Fruit fly (Drosophila melanogaster) whole organism, embryonic: ENCODE results near the gene CG14818.
A peak's percentile ranks its signal among the peaks of the same experiment; 100 is the strongest.

Experiments
- Abd-B ChIP-seq: fragments of 200-800 bp; sonication (Bioruptor generic); optimal IDR thresholded peaks from 2 replicates; lab custom pipeline; 2018; ENCODE audit warnings: missing biosample characterization, mild to moderate bottlenecking, missing genetic modification characterization, moderate library complexity
- Atf-2 ChIP-seq: fragments of 200-800 bp; sonication (Bioruptor generic); optimal IDR thresholded peaks from 2 replicates; lab custom pipeline; 2016; ENCODE audit warnings: missing biosample characterization, missing genetic modification characterization
- Atf6 ChIP-seq: fragments of 200-800 bp; sonication (Bioruptor generic); IDR thresholded peaks from 2 replicates; pipeline ENCODE4 v1.3.6; 2022; ENCODE audit warnings: missing biosample characterization, missing genetic modification characterization
- BtbVII ChIP-seq: fragments of 200-800 bp; sonication (Bioruptor generic); optimal IDR thresholded peaks from 3 replicates; lab custom pipeline; 2017; ENCODE audit warnings: missing biosample characterization, mild to moderate bottlenecking, missing genetic modification characterization
- CG1024 ChIP-seq: fragments of 200-800 bp; sonication (Bioruptor generic); IDR thresholded peaks from 2 replicates; pipeline ENCODE4 v1.3.6; 2022; ENCODE audit warnings: missing biosample characterization, missing genetic modification characterization
- CG11695 ChIP-seq: fragments of 200-800 bp; sonication (Bioruptor generic); IDR thresholded peaks from 3 replicates; pipeline ENCODE4 v1.3.6; 2022; ENCODE audit warnings: missing biosample characterization, missing genetic modification characterization
- CG16863 ChIP-seq: fragments of 200-800 bp; sonication (Bioruptor generic); optimal IDR thresholded peaks from 3 replicates; lab custom pipeline; 2016; ENCODE audit warnings: missing biosample characterization, missing genetic modification characterization
- CG30020 ChIP-seq: fragments of 200-800 bp; optimal IDR thresholded peaks from 2 replicates; lab custom pipeline; 2019; ENCODE audit warnings: missing biosample characterization, mild to moderate bottlenecking, missing genetic modification characterization, moderate library complexity
- CG3407 ChIP-seq: fragments of 200-800 bp; sonication (Bioruptor generic); optimal IDR thresholded peaks from 2 replicates; lab custom pipeline; 2018; ENCODE audit warnings: missing biosample characterization, mild to moderate bottlenecking, missing genetic modification characterization
- CG34376 ChIP-seq: fragments of 200-800 bp; sonication (Bioruptor generic); optimal IDR thresholded peaks from 2 replicates; lab custom pipeline; 2018; ENCODE audit warnings: missing biosample characterization, mild to moderate bottlenecking, missing genetic modification characterization
- CG34422 ChIP-seq: fragments of 200-800 bp; sonication (Bioruptor generic); IDR thresholded peaks from 3 replicates; pipeline ENCODE4 v1.3.6; 2022; ENCODE audit warnings: missing biosample characterization, missing genetic modification characterization
- CG5180 ChIP-seq: fragments of 200-800 bp; sonication (Bioruptor generic); optimal IDR thresholded peaks from 3 replicates; lab custom pipeline; 2017; ENCODE audit warnings: missing biosample characterization, missing genetic modification characterization, mild to moderate bottlenecking, moderate library complexity, missing genetic modification reagents
- CG5245 ChIP-seq: fragments of 200-800 bp; sonication (Bioruptor generic); optimal IDR thresholded peaks from 3 replicates; lab custom pipeline; 2016; ENCODE audit warnings: missing biosample characterization, missing genetic modification characterization
- CG6272 ChIP-seq: fragments of 200-800 bp; sonication (Bioruptor generic); IDR thresholded peaks from 2 replicates; pipeline ENCODE4 v1.3.6; 2022; ENCODE audit warnings: missing biosample characterization, missing genetic modification characterization
- CG7271 ChIP-seq: fragments of 200-800 bp; sonication (Bioruptor generic); optimal IDR thresholded peaks from 2 replicates; lab custom pipeline; 2018; ENCODE audit warnings: missing biosample characterization, mild to moderate bottlenecking, missing genetic modification characterization, moderate library complexity
- CG8388 ChIP-seq: fragments of 200-800 bp; sonication (Bioruptor generic); optimal IDR thresholded peaks from 2 replicates; lab custom pipeline; 2019; ENCODE audit warnings: missing biosample characterization, mild to moderate bottlenecking, missing genetic modification characterization, moderate library complexity
- CG9215 ChIP-seq: fragments of 200-800 bp; sonication (Bioruptor generic); IDR thresholded peaks from 2 replicates; pipeline ENCODE4 v1.3.6; 2022; ENCODE audit warnings: missing biosample characterization, missing genetic modification characterization
- CG9817 ChIP-seq: fragments of 200-800 bp; sonication (Bioruptor generic); optimal IDR thresholded peaks from 2 replicates; lab custom pipeline; 2018; ENCODE audit warnings: missing biosample characterization, mild to moderate bottlenecking, missing genetic modification characterization, moderate library complexity
- CTCF ChIP-seq: fragments of 200-800 bp; sonication (Bioruptor generic); optimal IDR thresholded peaks from 2 replicates; lab custom pipeline; 2017; ENCODE audit warnings: missing biosample characterization, mild to moderate bottlenecking, missing genetic modification characterization, moderate library complexity
- D19B ChIP-seq: fragments of 200-800 bp; sonication (Bioruptor generic); optimal IDR thresholded peaks from 2 replicates; lab custom pipeline; 2017; ENCODE audit warnings: missing biosample characterization, mild to moderate bottlenecking, missing genetic modification characterization
- Dbx ChIP-seq: fragments of 200-800 bp; sonication (Bioruptor generic); IDR thresholded peaks from 3 replicates; pipeline ENCODE4 v1.3.6; 2022; ENCODE audit warnings: missing biosample characterization, missing genetic modification characterization
- Fer1 ChIP-seq: fragments of 200-800 bp; sonication (Bioruptor generic); optimal IDR thresholded peaks from 2 replicates; lab custom pipeline; 2017; ENCODE audit warnings: missing biosample characterization, mild to moderate bottlenecking, missing genetic modification characterization
- H2.0 ChIP-seq: fragments of 200-800 bp; sonication (Bioruptor generic); IDR thresholded peaks from 2 replicates; pipeline ENCODE4 v1.3.6; 2022; ENCODE audit warnings: missing biosample characterization, missing genetic modification characterization
- HLH54F ChIP-seq: fragments of 200-800 bp; sonication (Bioruptor generic); optimal IDR thresholded peaks from 3 replicates; lab custom pipeline; 2016; ENCODE audit warnings: missing biosample characterization, missing genetic modification characterization
- Kr ChIP-seq: fragments of 200-800 bp; sonication (Bioruptor generic); optimal IDR thresholded peaks from 2 replicates; lab custom pipeline; 2017; ENCODE audit warnings: missing biosample characterization, mild to moderate bottlenecking, missing genetic modification characterization
- Lim3 ChIP-seq: fragments of 200-800 bp; sonication (Bioruptor generic); IDR thresholded peaks from 2 replicates; pipeline ENCODE4 v1.3.6; 2022; ENCODE audit warnings: missing biosample characterization, missing genetic modification characterization
- Med ChIP-seq: fragments of 200-800 bp; sonication (Bioruptor generic); peaks from one replicate; lab custom pipeline; 2016; ENCODE audit warnings: missing biosample characterization, missing genetic modification characterization, mild to moderate bottlenecking, inconsistent platforms, moderate library complexity
- Mes4 ChIP-seq: fragments of 200-800 bp; sonication (Bioruptor generic); optimal IDR thresholded peaks from 2 replicates; lab custom pipeline; 2016; ENCODE audit warnings: missing biosample characterization, missing genetic modification characterization
- Scr ChIP-seq: fragments of 200-800 bp; sonication (Bioruptor generic); IDR thresholded peaks from 2 replicates; pipeline ENCODE4 v1.3.6; 2022; ENCODE audit warnings: missing biosample characterization, missing genetic modification characterization; ENCODE audit not compliant: partially characterized antibody
- YL-1 ChIP-seq: fragments of 200-800 bp; sonication (Bioruptor generic); optimal IDR thresholded peaks from 3 replicates; lab custom pipeline; 2017; ENCODE audit warnings: missing biosample characterization, mild to moderate bottlenecking, missing genetic modification characterization
- abd-A ChIP-seq: fragments of 200-800 bp; sonication (Bioruptor generic); optimal IDR thresholded peaks from 3 replicates; lab custom pipeline; 2019; ENCODE audit warnings: missing biosample characterization, mild to moderate bottlenecking, missing genetic modification characterization, moderate library complexity
- ase ChIP-seq: fragments of 200-800 bp; sonication (Bioruptor generic); IDR thresholded peaks from 3 replicates; pipeline ENCODE4 v1.3.6; 2022; ENCODE audit warnings: missing biosample characterization, missing genetic modification characterization
- ato ChIP-seq: fragments of 200-800 bp; sonication (Bioruptor generic); IDR thresholded peaks from 2 replicates; pipeline ENCODE4 v1.3.6; 2022; ENCODE audit warnings: missing biosample characterization, missing genetic modification characterization; ENCODE audit not compliant: partially characterized antibody
- az2 ChIP-seq: fragments of 200-800 bp; sonication (Bioruptor generic); optimal IDR thresholded peaks from 3 replicates; lab custom pipeline; 2016; ENCODE audit warnings: missing biosample characterization, missing genetic modification characterization
- bigmax ChIP-seq: fragments of 200-800 bp; sonication (Bioruptor generic); optimal IDR thresholded peaks from 2 replicates; lab custom pipeline; 2018; ENCODE audit warnings: missing biosample characterization, mild to moderate bottlenecking, missing genetic modification characterization
- br ChIP-seq: fragments of >200 bp; optimal IDR thresholded peaks from 2 replicates; lab custom pipeline; 2017
- btn ChIP-seq: fragments of 200-800 bp; sonication (Bioruptor generic); optimal IDR thresholded peaks from 2 replicates; lab custom pipeline; 2016; ENCODE audit warnings: missing biosample characterization, missing genetic modification characterization
- chif ChIP-seq, 2 experiments: fragments of 200-800 bp; sonication (Bioruptor generic); optimal IDR thresholded peaks; 3 replicates each; lab custom pipeline; 2016; ENCODE audit warnings: missing biosample characterization in 2 of 2, missing genetic modification characterization in 2 of 2
- ci ChIP-seq: fragments of 200-800 bp; sonication (Bioruptor generic); IDR thresholded peaks from 3 replicates; pipeline ENCODE4 v1.3.6; 2022; ENCODE audit warnings: missing biosample characterization, missing genetic modification characterization
- dysf ChIP-seq: fragments of 200-800 bp; sonication (Bioruptor generic); IDR thresholded peaks from 3 replicates; pipeline ENCODE4 v1.3.6; 2022; ENCODE audit warnings: missing biosample characterization, missing genetic modification characterization
- fd96Cb ChIP-seq: fragments of 200-800 bp; sonication (Bioruptor generic); optimal IDR thresholded peaks from 2 replicates; lab custom pipeline; 2018; ENCODE audit warnings: missing biosample characterization, mild to moderate bottlenecking, missing genetic modification characterization, moderate library complexity
- gsb ChIP-seq: fragments of 200-800 bp; sonication (Bioruptor generic); IDR thresholded peaks from 2 replicates; pipeline ENCODE4 v1.3.6; 2022; ENCODE audit warnings: missing biosample characterization, missing genetic modification characterization
- h ChIP-seq: fragments of >200 bp; optimal IDR thresholded peaks from 2 replicates; lab custom pipeline; 2017
- knrl ChIP-seq: fragments of 200-800 bp; sonication (Bioruptor generic); IDR thresholded peaks from 3 replicates; pipeline ENCODE4 v1.3.6; 2022; ENCODE audit warnings: missing biosample characterization, missing genetic modification characterization; ENCODE audit not compliant: partially characterized antibody
- lab ChIP-seq: fragments of 200-800 bp; sonication (Bioruptor generic); optimal IDR thresholded peaks from 3 replicates; lab custom pipeline; 2017; ENCODE audit warnings: missing biosample characterization, missing genetic modification characterization, mild to moderate bottlenecking, moderate library complexity, missing genetic modification reagents
- maf-S ChIP-seq: fragments of 200-800 bp; sonication (Bioruptor generic); optimal IDR thresholded peaks from 2 replicates; lab custom pipeline; 2016; ENCODE audit warnings: missing biosample characterization, missing genetic modification characterization
- nom ChIP-seq: fragments of 200-800 bp; sonication (Bioruptor generic); optimal IDR thresholded peaks from 2 replicates; lab custom pipeline; 2017; ENCODE audit warnings: missing biosample characterization, missing genetic modification characterization, mild to moderate bottlenecking, moderate library complexity, missing genetic modification reagents
- oc ChIP-seq: fragments of 200-800 bp; sonication (Bioruptor generic); optimal IDR thresholded peaks from 2 replicates; lab custom pipeline; 2018; ENCODE audit warnings: missing biosample characterization, mild to moderate bottlenecking, missing genetic modification characterization, moderate library complexity
- org-1 ChIP-seq: fragments of 200-800 bp; sonication (Bioruptor generic); optimal IDR thresholded peaks from 2 replicates; lab custom pipeline; 2017; ENCODE audit warnings: missing biosample characterization, missing genetic modification characterization
- pho ChIP-seq: fragments of 200-800 bp; sonication (Bioruptor generic); optimal IDR thresholded peaks from 2 replicates; lab custom pipeline; 2016; ENCODE audit warnings: missing biosample characterization, missing genetic modification characterization
- stc ChIP-seq: fragments of 200-800 bp; sonication (Bioruptor generic); IDR thresholded peaks from 2 replicates; pipeline ENCODE4 v1.3.6; 2022; ENCODE audit warnings: missing biosample characterization, missing genetic modification characterization
- yki ChIP-seq: fragments of >200 bp; optimal IDR thresholded peaks from 3 replicates; lab custom pipeline; 2018
- z ChIP-seq: fragments of 200-800 bp; sonication (Bioruptor generic); IDR thresholded peaks from 3 replicates; pipeline ENCODE4 v1.3.6; 2022; ENCODE audit warnings: missing biosample characterization, missing genetic modification characterization

CG14818 gene

dm6 chrX:1907727-1908264 is 28.2 kb upstream of the CG14818 start, which contains the start of gene mip130 (continued):
- no peak for TF ChIP-seq org-1 (GFP tag; lab: Kevin White, UChicago)
- peak; percentile 56 for TF ChIP-seq nom (GFP tag; lab: Kevin White, UChicago)
- peak; percentile 78 for TF ChIP-seq Scr
- TF ChIP-seq knrl: peak; percentile 74; the same call in 2 of the 3 replicates
- TF ChIP-seq Mes4: no peak
- no peak for TF ChIP-seq stc (GFP tag; lab: Robert Waterston, UW)
- TF ChIP-seq HLH54F (GFP tag; lab: Kevin White, UChicago): peak; percentile 3
- peak; percentile 21 for TF ChIP-seq Abd-B
- TF ChIP-seq fd96Cb (tag; lab: Kevin White, UChicago): peak; percentile 30
- TF ChIP-seq CG30020 (tag; lab: Kevin White, UChicago): peak; percentile 12
- no peak for TF ChIP-seq az2
- no peak for TF ChIP-seq BtbVII (GFP tag; lab: Kevin White, UChicago)
- no peak for TF ChIP-seq CG16863 (GFP tag; lab: Kevin White, UChicago)
- no peak for TF ChIP-seq ci
- peak; percentile 63 for TF ChIP-seq Fer1 (GFP tag; lab: Kevin White, UChicago)
- TF ChIP-seq pho: no peak
- no peak for TF ChIP-seq CG5245 (GFP tag; lab: Kevin White, UChicago)
- no peak for TF ChIP-seq Dbx (GFP tag; lab: Robert Waterston, UW)
- TF ChIP-seq abd-A: no peak
- no peak for TF ChIP-seq YL-1 (GFP tag; lab: Kevin White, UChicago)
- peak in 1 of 2 experiments; percentile 4 for TF ChIP-seq chif (GFP tag; optimal IDR thresholded peaks at IDR 0.05; lab: Kevin White, UChicago)
- TF ChIP-seq yki (lab: Kevin White, UChicago): no peak
- no peak for TF ChIP-seq Kr (GFP tag; lab: Kevin White, UChicago)
- no peak for TF ChIP-seq z
- peak; percentile 66 for TF ChIP-seq lab (GFP tag; lab: Kevin White, UChicago)
- TF ChIP-seq CTCF (GFP tag; lab: Kevin White, UChicago): no peak
- TF ChIP-seq ase: 0 out of 3 replicates have a peak, but pooled peaks have one; percentile 30
- no peak for TF ChIP-seq bigmax (GFP tag; lab: Kevin White, UChicago)
- peak; percentile 66 for TF ChIP-seq Atf6 (GFP tag; lab: Robert Waterston, UW)
- TF ChIP-seq CG8388: peak; percentile 27
- TF ChIP-seq dysf (GFP tag; lab: Robert Waterston, UW): peak; percentile 69
- TF ChIP-seq D19B (GFP tag; lab: Kevin White, UChicago): peak; percentile 57
- no peak for TF ChIP-seq CG11695 (GFP tag; lab: Robert Waterston, UW)
- TF ChIP-seq CG7271 (tag; lab: Kevin White, UChicago): no peak
- TF ChIP-seq Atf-2 (GFP tag; lab: Kevin White, UChicago): no peak
- peak; percentile 54; the same call in 1 of the 3 replicates for TF ChIP-seq CG34422
- TF ChIP-seq h (lab: Kevin White, UChicago): no peak
- TF ChIP-seq gsb (GFP tag; lab: Robert Waterston, UW): no peak
- TF ChIP-seq br (lab: Kevin White, UChicago): no peak
- TF ChIP-seq CG9215 (GFP tag; lab: Robert Waterston, UW): 0 out of 2 replicates have a peak, but pooled peaks have one; percentile 32
- no peak for TF ChIP-seq CG3407 (GFP tag; lab: Kevin White, UChicago)
- peak; percentile 17 for TF ChIP-seq btn (GFP tag; lab: Kevin White, UChicago)
- TF ChIP-seq CG9817 (tag; lab: Kevin White, UChicago): peak; percentile 45
- TF ChIP-seq CG5180: no peak
- TF ChIP-seq Med (GFP tag; lab: Kevin White, UChicago): peak; percentile 85
- no peak for TF ChIP-seq maf-S (GFP tag; lab: Kevin White, UChicago)
- TF ChIP-seq CG34376 (GFP tag; lab: Kevin White, UChicago): peak; percentile 8
- TF ChIP-seq CG1024: 0 out of 2 replicates have a peak, but pooled peaks have one; percentile 36
- TF ChIP-seq CG6272 (GFP tag; lab: Robert Waterston, UW): no peak
- no peak for TF ChIP-seq H2.0 (GFP tag; lab: Robert Waterston, UW)
- no peak for TF ChIP-seq oc (tag; lab: Kevin White, UChicago)
- no peak for TF ChIP-seq ato (GFP tag; lab: Robert Waterston, UW)
- TF ChIP-seq Lim3: no peak
